Fruit fly (Drosophila melanogaster): ENCODE data around the gene Traf6.

DNA sequence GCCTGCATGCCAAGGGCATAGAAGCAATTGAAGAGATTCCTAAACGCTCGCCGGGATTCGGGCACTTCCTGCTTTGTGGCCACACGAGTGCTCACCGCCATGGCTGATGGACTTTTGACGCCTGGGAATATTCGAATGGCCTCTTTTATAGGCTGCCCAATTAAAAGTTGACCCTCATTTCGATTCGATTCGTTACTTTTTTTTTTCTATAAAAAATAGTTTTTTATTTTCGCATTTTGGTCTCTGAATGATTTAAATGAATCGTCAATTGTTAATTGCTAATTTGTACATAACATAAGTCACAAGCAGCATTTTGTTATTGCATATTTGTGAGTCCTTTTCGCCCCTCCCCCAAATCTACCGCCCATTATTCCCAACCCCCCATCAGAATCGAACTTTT lies 8.4 kb upstream of the Traf6 start, which contains the start of gene Or7a:
- TF ChIP-seq CG15710 (tag; optimal IDR thresholded peaks at IDR 0.05) = no peak
- no peak for TF ChIP-seq CG34367 (tag; optimal IDR thresholded peaks at IDR 0.05)
- TF ChIP-seq EcR (GFP tag; optimal IDR thresholded peaks at IDR 0.05) = no peak
- no peak for TF ChIP-seq D1 (tag; optimal IDR thresholded peaks at IDR 0.05)

Measured in whole organism, pupa.